Worm (Caenorhabditis elegans) whole organism, L3 larva: ENCODE measurements around the gene K11H3.2.

Source experiments
- ZK546.5 ChIP-seq: sonication (generic microtip); optimal IDR thresholded peaks from 2 replicates; lab custom pipeline; 2017; ENCODE audit warnings: missing biosample characterization, missing genetic modification characterization
- ama-1 ChIP-seq: fragments of 150-350 bp; optimal IDR thresholded peaks from 2 replicates; lab custom pipeline; 2018
- ceh-28 ChIP-seq: fragments of 150-350 bp; optimal IDR thresholded peaks from 2 replicates; lab custom pipeline; 2014; ENCODE audit warnings: missing biosample characterization, missing genetic modification reagents, missing genetic modification characterization
- ceh-9 ChIP-seq: sonication (generic microtip); optimal IDR thresholded peaks from 2 replicates; lab custom pipeline; 2018; ENCODE audit warnings: missing biosample characterization, missing genetic modification characterization
- daf-12 ChIP-seq: fragments of 150-350 bp; optimal IDR thresholded peaks from 2 replicates; lab custom pipeline; 2014; ENCODE audit warnings: missing biosample characterization, missing genetic modification reagents, missing genetic modification characterization
- egl-5 ChIP-seq: fragments of 150-350 bp; optimal IDR thresholded peaks from 2 replicates; lab custom pipeline; 2017; ENCODE audit warnings: missing biosample characterization, missing genetic modification reagents, missing genetic modification characterization, inconsistent platforms
- elt-2 ChIP-seq: sonication (generic microtip); optimal IDR thresholded peaks from 2 replicates; lab custom pipeline; 2016; ENCODE audit warnings: missing genetic modification reagents, mild to moderate bottlenecking, missing genetic modification characterization, missing compliant biosample characterization
- elt-3 ChIP-seq, 3 experiments: fragments of 150-350 bp in 1 of 3; sonication (generic microtip) in 2 of 3; optimal IDR thresholded peaks; 2 replicates in 2 of 3; 4 replicates in 1 of 3; lab custom pipeline; 2014 to 2017; ENCODE audit warnings: missing biosample characterization in 3 of 3, missing genetic modification characterization in 3 of 3
- eor-1 ChIP-seq, 2 experiments: fragments of 150-350 bp; optimal IDR thresholded peaks; 2 replicates each; lab custom pipeline; 2014 to 2018; ENCODE audit warnings: missing biosample characterization in 2 of 2, missing genetic modification characterization in 2 of 2
- fkh-2 ChIP-seq: fragments of 150-350 bp; optimal IDR thresholded peaks from 2 replicates; lab custom pipeline; 2014; ENCODE audit warnings: missing biosample characterization, missing genetic modification reagents, missing genetic modification characterization
- hmg-11 ChIP-seq: sonication (generic microtip); optimal IDR thresholded peaks from 2 replicates; lab custom pipeline; 2016; ENCODE audit warnings: missing genetic modification characterization, missing compliant biosample characterization
- lin-15B ChIP-seq: fragments of 150-350 bp; optimal IDR thresholded peaks from 2 replicates; lab custom pipeline; 2014; ENCODE audit warnings: missing biosample characterization, missing genetic modification characterization
- lin-39 ChIP-seq: fragments of 150-350 bp; optimal IDR thresholded peaks from 2 replicates; lab custom pipeline; 2018; ENCODE audit warnings: missing biosample characterization, missing genetic modification reagents, missing genetic modification characterization
- lsy-12 ChIP-seq: sonication (generic microtip); optimal IDR thresholded peaks from 2 replicates; lab custom pipeline; 2016; ENCODE audit warnings: mild to moderate bottlenecking, missing genetic modification characterization, missing compliant biosample characterization
- mdl-1 ChIP-seq: fragments of 150-350 bp; optimal IDR thresholded peaks from 2 replicates; lab custom pipeline; 2014; ENCODE audit warnings: missing biosample characterization, missing genetic modification characterization
- mml-1 ChIP-seq: fragments of 150-350 bp; sonication (generic microtip); optimal IDR thresholded peaks from 3 replicates; lab custom pipeline; 2014; ENCODE audit warnings: missing biosample characterization, missing genetic modification characterization
- nfya-1 ChIP-seq: sonication (generic microtip); optimal IDR thresholded peaks from 2 replicates; lab custom pipeline; 2017; ENCODE audit warnings: missing genetic modification characterization, mild to moderate bottlenecking, missing compliant biosample characterization, antibody characterized with exemption, moderate library complexity; ENCODE audit not compliant: insufficient read depth
- nhr-12 ChIP-seq: fragments of 150-350 bp; optimal IDR thresholded peaks from 2 replicates; lab custom pipeline; 2014; ENCODE audit warnings: missing biosample characterization, missing genetic modification characterization
- nhr-23 ChIP-seq: fragments of 150-350 bp; optimal IDR thresholded peaks from 2 replicates; lab custom pipeline; 2014; ENCODE audit warnings: missing biosample characterization, missing genetic modification reagents, missing genetic modification characterization
- nhr-237 ChIP-seq: fragments of 150-350 bp; optimal IDR thresholded peaks from 2 replicates; lab custom pipeline; 2014; ENCODE audit warnings: missing biosample characterization, missing genetic modification characterization
- nhr-28 ChIP-seq: fragments of 150-350 bp; optimal IDR thresholded peaks from 2 replicates; lab custom pipeline; 2014; ENCODE audit warnings: missing biosample characterization, missing genetic modification characterization
- nhr-43 ChIP-seq: sonication (generic microtip); optimal IDR thresholded peaks from 2 replicates; lab custom pipeline; 2016; ENCODE audit warnings: mild to moderate bottlenecking, missing genetic modification characterization, missing compliant biosample characterization; ENCODE audit not compliant: poor library complexity, severe bottlenecking
- nhr-67 ChIP-seq: fragments of 150-350 bp; optimal IDR thresholded peaks from 2 replicates; lab custom pipeline; 2014; ENCODE audit warnings: missing biosample characterization, missing genetic modification characterization
- nhr-77 ChIP-seq: fragments of 150-350 bp; optimal IDR thresholded peaks from 2 replicates; lab custom pipeline; 2014; ENCODE audit warnings: missing biosample characterization, missing genetic modification characterization
- pha-4 ChIP-seq: fragments of 150-350 bp; optimal IDR thresholded peaks from 2 replicates; lab custom pipeline; 2014; ENCODE audit warnings: missing biosample characterization, missing genetic modification reagents, missing genetic modification characterization
- pqm-1 ChIP-seq: fragments of 150-350 bp; optimal IDR thresholded peaks from 2 replicates; lab custom pipeline; 2017; ENCODE audit warnings: missing biosample characterization, missing genetic modification characterization, inconsistent platforms
- skn-1 ChIP-seq: fragments of 150-350 bp; optimal IDR thresholded peaks from 2 replicates; lab custom pipeline; 2014; ENCODE audit warnings: missing biosample characterization, missing genetic modification characterization
- snpc-4 ChIP-seq: fragments of 150-350 bp; optimal IDR thresholded peaks from 2 replicates; lab custom pipeline; 2014; ENCODE audit warnings: missing biosample characterization, missing genetic modification characterization
- tbx-2 ChIP-seq: sonication (generic microtip); optimal IDR thresholded peaks from 2 replicates; lab custom pipeline; 2016; ENCODE audit warnings: mild to moderate bottlenecking, missing genetic modification characterization, missing compliant biosample characterization
- unc-39 ChIP-seq: sonication (generic microtip); optimal IDR thresholded peaks from 4 replicates; lab custom pipeline; 2017; ENCODE audit warnings: missing biosample characterization, missing genetic modification characterization
- unc-62 ChIP-seq: fragments of 150-350 bp; sonication (generic microtip); optimal IDR thresholded peaks from 4 replicates; lab custom pipeline; 2014; ENCODE audit warnings: missing biosample characterization, missing genetic modification reagents, missing genetic modification characterization
- zag-1 ChIP-seq: fragments of 150-350 bp; optimal IDR thresholded peaks from 2 replicates; lab custom pipeline; 2014; ENCODE audit warnings: missing biosample characterization, missing genetic modification characterization
- ztf-4 ChIP-seq: fragments of 150-350 bp; optimal IDR thresholded peaks from 2 replicates; lab custom pipeline; 2014; ENCODE audit warnings: missing biosample characterization, missing genetic modification characterization

Gene K11H3.2

ce11 chrIII:9827163-9827951 lies 18.8 kb upstream of the K11H3.2 start, which contains the start of the genes ZK632.10 and ZK632.11:
TSS of gene ZK632.10 (minus strand) at chrIII:9827722.
TSS of gene ZK632.11 (plus strand) at chrIII:9827915.
- peak; percentile 23 for TF ChIP-seq elt-2 (tag; lab: Kevin White, UChicago)
- TF ChIP-seq skn-1 (tag; lab: Kevin White, UChicago): peak; percentile 13
- peak; percentile 11 for TF ChIP-seq pqm-1 (tag; lab: Kevin White, UChicago)
- TF ChIP-seq hmg-11 (tag; lab: Kevin White, UChicago): peak; percentile 41
- TF ChIP-seq nhr-12 (tag; lab: Kevin White, UChicago): no peak
- TF ChIP-seq nhr-67 (tag; lab: Kevin White, UChicago): no peak
- TF ChIP-seq mml-1 (tag; lab: Kevin White, UChicago): no peak
- peak; percentile 1 for TF ChIP-seq egl-5 (tag; lab: Kevin White, UChicago)
- TF ChIP-seq nfya-1 (tag; lab: Kevin White, UChicago): peak; percentile 91
- TF ChIP-seq ceh-28 (tag; lab: Kevin White, UChicago): peak; percentile 50
- peak; percentile 99 for TF ChIP-seq pha-4
- TF ChIP-seq lin-15B (tag; lab: Kevin White, UChicago): peak; percentile 57
- TF ChIP-seq snpc-4: peak; percentile 45
- peak; percentile 15 for TF ChIP-seq lin-39 (tag; lab: Kevin White, UChicago)
- no peak for TF ChIP-seq lsy-12
- TF ChIP-seq unc-62 (GFP tag; lab: Kevin White, UChicago): no peak
- TF ChIP-seq nhr-23 (tag; lab: Kevin White, UChicago): peak; percentile 34
- no peak for TF ChIP-seq elt-3 (tag; optimal IDR thresholded peaks at IDR 0.05; lab: Kevin White, UChicago)

ce11 chrIII:9830502-9830901 lies 15.7 kb upstream of the K11H3.2 start, which contains the start of gene ZK632.12:
TSS of gene ZK632.12 (plus strand) at chrIII:9830802.
- TF ChIP-seq eor-1 (tag; optimal IDR thresholded peaks at IDR 0.05; lab: Kevin White, UChicago) (no peak), pha-4 (peak; percentile 39)

ce11 chrIII:9832569-9832968 lies 13.6 kb upstream of the K11H3.2 start:
- TF ChIP-seq ztf-4 (tag; lab: Kevin White, UChicago) (no peak), nhr-23 (tag; lab: Kevin White, UChicago) (no peak), pqm-1 (tag; lab: Kevin White, UChicago) (no peak), tbx-2 (tag; lab: Kevin White, UChicago) (no peak), lin-39 (tag; lab: Kevin White, UChicago) (no peak)

ce11 chrIII:9834888-9835287 lies 11.3 kb upstream of the K11H3.2 start, which contains the start of gene K11H3.8:
TSS of gene K11H3.8 (plus strand) at chrIII:9835188.
- no peak for TF ChIP-seq lin-39 (tag; lab: Kevin White, UChicago)
- TF ChIP-seq mdl-1: no peak
- no peak for TF ChIP-seq lin-15B (tag; lab: Kevin White, UChicago)
- TF ChIP-seq ceh-9: no peak
- no peak for TF ChIP-seq skn-1 (tag; lab: Kevin White, UChicago)
- no peak for TF ChIP-seq hmg-11 (tag; lab: Kevin White, UChicago)

ce11 chrIII:9843715-9844114 lies 2.5 kb upstream of the K11H3.2 start, which contains the start of gene K11H3.5:
TSS of gene K11H3.5 (plus strand) at chrIII:9843768.
- TF ChIP-seq zag-1 (tag; lab: Kevin White, UChicago) (no peak), egl-5 (tag; lab: Kevin White, UChicago) (no peak), lin-15B (tag; lab: Kevin White, UChicago) (no peak), nhr-237 (no peak), lsy-12 (no peak), unc-39 (tag; lab: Kevin White, UChicago) (no peak), elt-3 (tag; optimal IDR thresholded peaks at IDR 0.05; lab: Kevin White, UChicago) (no peak), fkh-2 (tag; lab: Kevin White, UChicago) (no peak), snpc-4 (no peak), skn-1 (tag; lab: Kevin White, UChicago) (no peak), nhr-12 (tag; lab: Kevin White, UChicago) (no peak)
- TF ChIP-seq, all 47 proteins: peak for 0

- TF ChIP-seq nhr-77 (tag; lab: Kevin White, UChicago) (no peak), skn-1 (tag; lab: Kevin White, UChicago) (no peak), elt-2 (tag; lab: Kevin White, UChicago) (peak; percentile 0), lsy-12 (no peak), pha-4 (peak; percentile 55), ZK546.5 (tag; lab: Kevin White, UChicago) (no peak), zag-1 (tag; lab: Kevin White, UChicago) (no peak), ztf-4 (tag; lab: Kevin White, UChicago) (no peak), nhr-43 (tag; lab: Kevin White, UChicago) (no peak), ceh-9 (no peak), lin-15B (tag; lab: Kevin White, UChicago) (peak; percentile 73), nfya-1 (tag; lab: Kevin White, UChicago) (peak; percentile 64), nhr-28 (tag; lab: Kevin White, UChicago) (no peak), ama-1 (no peak), snpc-4 (peak; percentile 5), fkh-2 (tag; lab: Kevin White, UChicago) (no peak), egl-5 (tag; lab: Kevin White, UChicago) (peak; percentile 20), lin-39 (tag; lab: Kevin White, UChicago) (peak; percentile 10), daf-12 (tag; lab: Kevin White, UChicago) (no peak)
These were observed 1.9 kb downstream of the K11H3.2 start, which contains the start of gene mrpl-36 for ce11 chrIII:9848083-9848482. TSS of gene mrpl-36 (minus strand) at chrIII:9848116.
